1 fruit fly cellular context compared by ENCODE assay signal in the genomic region with DNA sequence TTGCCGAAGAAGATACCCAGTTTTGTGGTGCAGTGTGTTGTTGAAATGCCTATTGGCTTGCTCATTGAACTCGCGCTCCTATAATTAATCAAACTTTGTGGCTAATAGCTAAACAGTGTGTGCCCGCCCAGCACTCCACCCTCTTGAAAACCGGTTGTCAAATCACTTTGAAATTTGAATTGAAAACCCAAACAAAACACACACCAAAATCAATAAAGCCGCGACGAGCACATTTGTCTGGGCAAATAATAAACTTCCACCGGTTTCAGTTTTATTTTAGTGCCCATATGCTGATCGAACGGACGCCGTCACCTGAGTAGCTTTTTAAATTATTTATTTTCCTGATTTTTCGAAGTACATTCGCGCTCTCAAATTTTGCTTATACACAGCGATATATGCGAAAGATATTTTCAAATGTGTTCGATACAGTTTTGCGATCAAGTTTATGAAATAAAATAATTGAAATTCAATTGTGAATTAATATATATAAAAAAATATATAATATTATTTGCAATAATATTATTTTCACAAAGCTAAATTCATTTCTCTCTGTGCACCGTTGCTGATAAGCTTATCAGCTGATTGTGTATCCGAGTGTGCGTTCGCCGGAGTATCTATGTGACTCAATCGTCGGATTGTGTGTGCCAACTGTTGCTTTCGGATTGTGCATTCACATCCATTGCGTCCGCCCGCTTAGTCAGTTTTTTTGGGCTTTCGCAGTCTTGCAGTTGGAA.
TF ChIP-seq lines count a peak whose summit lies in the region.

No protein-coding gene starts in this region.

TF ChIP-seq in whole organism, embryonic, 481 proteins besides CTCF, POLR2A, EP300 and RAD21 (continued from another document and continues in another):
- peak; percentile 82 for TF ChIP-seq slbo (GFP tag; IDR thresholded peaks at IDR 0.05; lab: Robert Waterston, UW)
- TF ChIP-seq Camta (GFP tag; optimal IDR thresholded peaks at IDR 0.05; lab: Kevin White, UChicago) = peak; percentile 35
- TF ChIP-seq E2f1 (GFP tag; IDR thresholded peaks at IDR 0.05; lab: Robert Waterston, UW) = peak; percentile 82
- TF ChIP-seq CG1602 (GFP tag; optimal IDR thresholded peaks at IDR 0.05; lab: Kevin White, UChicago) = peak; percentile 59
- TF ChIP-seq CG13123 (GFP tag; optimal IDR thresholded peaks at IDR 0.05; lab: Kevin White, UChicago) = peak; percentile 45
- TF ChIP-seq disco-r (GFP tag; optimal IDR thresholded peaks at IDR 0.05; lab: Kevin White, UChicago) = peak; percentile 37
- TF ChIP-seq Hmr (GFP tag; optimal IDR thresholded peaks at IDR 0.05; lab: Kevin White, UChicago) = peak; percentile 87
- TF ChIP-seq Hand (GFP tag; optimal IDR thresholded peaks at IDR 0.05; lab: Kevin White, UChicago) = peak; percentile 48
- TF ChIP-seq Med (GFP tag; lab: Kevin White, UChicago) = peak; percentile 90
- peak; percentile 47 for TF ChIP-seq CG7271 (tag; optimal IDR thresholded peaks at IDR 0.05; lab: Kevin White, UChicago)
- no peak for TF ChIP-seq dati (GFP tag; IDR thresholded peaks at IDR 0.05; lab: Robert Waterston, UW)
- TF ChIP-seq CG18476 (GFP tag; optimal IDR thresholded peaks at IDR 0.05; lab: Kevin White, UChicago) = peak; percentile 58
- peak; percentile 58; the same call in 1 of the 2 replicates for TF ChIP-seq rib (GFP tag; IDR thresholded peaks at IDR 0.05; lab: Robert Waterston, UW)
- TF ChIP-seq CG9727 (GFP tag; optimal IDR thresholded peaks at IDR 0.05; lab: Kevin White, UChicago) = peak; percentile 84
- TF ChIP-seq az2 (GFP tag; optimal IDR thresholded peaks at IDR 0.05; lab: Kevin White, UChicago) = peak; percentile 61
- TF ChIP-seq CG6654 (GFP tag; optimal IDR thresholded peaks at IDR 0.05; lab: Kevin White, UChicago) = peak; percentile 12
- TF ChIP-seq CG2199 (GFP tag; IDR thresholded peaks at IDR 0.05; lab: Robert Waterston, UW) = 0 out of 3 replicates have a peak, but pooled peaks have one; percentile 54
- no peak for TF ChIP-seq eyg (GFP tag; optimal IDR thresholded peaks at IDR 0.05; lab: Kevin White, UChicago)
- peak; percentile 56; the same call in 1 of the 2 replicates for TF ChIP-seq CG6272 (GFP tag; IDR thresholded peaks at IDR 0.05; lab: Robert Waterston, UW)
- peak; percentile 69; the same call in 1 of the 3 replicates for TF ChIP-seq ken (GFP tag; IDR thresholded peaks at IDR 0.05; lab: Robert Waterston, UW)
- no peak for TF ChIP-seq CG9876 (GFP tag; optimal IDR thresholded peaks at IDR 0.05; lab: Kevin White, UChicago)
- TF ChIP-seq CG10321 (GFP tag; IDR thresholded peaks at IDR 0.05; lab: Robert Waterston, UW) = no peak; the same call in 1 of the 2 replicates
- TF ChIP-seq CG3726 (GFP tag; IDR thresholded peaks at IDR 0.05; lab: Robert Waterston, UW) = 0 out of 3 replicates have a peak, but pooled peaks have one; percentile 56
- TF ChIP-seq CG12744 (GFP tag; optimal IDR thresholded peaks at IDR 0.05; lab: Kevin White, UChicago) = no peak
- TF ChIP-seq CG3281 (GFP tag; optimal IDR thresholded peaks at IDR 0.05; lab: Kevin White, UChicago) = peak; percentile 82
- no peak for TF ChIP-seq CG31365 (tag; optimal IDR thresholded peaks at IDR 0.05; lab: Kevin White, UChicago)
- no peak; the same call in 2 of the 3 replicates for TF ChIP-seq Optix (GFP tag; IDR thresholded peaks at IDR 0.05; lab: Robert Waterston, UW)
- TF ChIP-seq Sin3A (optimal IDR thresholded peaks at IDR 0.05; lab: Kevin White, UChicago) = no peak
- peak; percentile 55 for TF ChIP-seq Adf1 (GFP tag; IDR thresholded peaks at IDR 0.05; lab: Robert Waterston, UW)
- no peak for TF ChIP-seq CG4282 (GFP tag; optimal IDR thresholded peaks at IDR 0.05; lab: Kevin White, UChicago)
- TF ChIP-seq Nf-YC (tag; optimal IDR thresholded peaks at IDR 0.05; lab: Kevin White, UChicago) = peak; percentile 73
- peak; percentile 64; the same call in 2 of the 3 replicates for TF ChIP-seq CG11093 (GFP tag; IDR thresholded peaks at IDR 0.05; lab: Robert Waterston, UW)
- TF ChIP-seq ara (GFP tag; IDR thresholded peaks at IDR 0.05; lab: Robert Waterston, UW) = peak; percentile 57; the same call in 1 of the 2 replicates
- peak; percentile 83 for TF ChIP-seq CG17328 (GFP tag; IDR thresholded peaks at IDR 0.05; lab: Robert Waterston, UW)
- peak; percentile 59 for TF ChIP-seq cas (GFP tag; IDR thresholded peaks at IDR 0.05; lab: Robert Waterston, UW)
- TF ChIP-seq phol (tag; optimal IDR thresholded peaks at IDR 0.05; lab: Kevin White, UChicago) = peak; percentile 82
- peak; percentile 46 for TF ChIP-seq YL-1 (GFP tag; optimal IDR thresholded peaks at IDR 0.05; lab: Kevin White, UChicago)
- TF ChIP-seq Atf6 (GFP tag; IDR thresholded peaks at IDR 0.05; lab: Robert Waterston, UW) = peak; percentile 70; the same call in 1 of the 2 replicates
- TF ChIP-seq CG18011 (GFP tag; optimal IDR thresholded peaks at IDR 0.05; lab: Kevin White, UChicago) = peak; percentile 32
- peak; percentile 21 for TF ChIP-seq Hsf (GFP tag; optimal IDR thresholded peaks at IDR 0.05; lab: Kevin White, UChicago)
- TF ChIP-seq zfh1 (GFP tag; IDR thresholded peaks at IDR 0.05; lab: Robert Waterston, UW) = peak; percentile 81
- TF ChIP-seq tio (GFP tag; optimal IDR thresholded peaks at IDR 0.05; lab: Kevin White, UChicago) = peak; percentile 56
- TF ChIP-seq bsh (GFP tag; optimal IDR thresholded peaks at IDR 0.05; lab: Kevin White, UChicago) = peak in 1 of 2 experiments; percentile 86
- no peak for TF ChIP-seq CG8478 (optimal IDR thresholded peaks at IDR 0.05; lab: Kevin White, UChicago)
- peak; percentile 44 for TF ChIP-seq CG10959 (GFP tag; IDR thresholded peaks at IDR 0.05; lab: Robert Waterston, UW)
- TF ChIP-seq CG11695 (GFP tag; IDR thresholded peaks at IDR 0.05; lab: Robert Waterston, UW) = peak; percentile 85
- TF ChIP-seq CG3163 (GFP tag; optimal IDR thresholded peaks at IDR 0.05; lab: Kevin White, UChicago) = peak; percentile 12
- TF ChIP-seq emc (GFP tag; optimal IDR thresholded peaks at IDR 0.05; lab: Kevin White, UChicago) = no peak
- no peak for TF ChIP-seq h (optimal IDR thresholded peaks at IDR 0.05; lab: Kevin White, UChicago)
- no peak for TF ChIP-seq CG7745 (tag; optimal IDR thresholded peaks at IDR 0.05; lab: Kevin White, UChicago)
- TF ChIP-seq Drgx (GFP tag; IDR thresholded peaks at IDR 0.05; lab: Robert Waterston, UW) = peak; percentile 57; the same call in 1 of the 2 replicates
- peak; percentile 54; the same call in 1 of the 2 replicates for TF ChIP-seq ssp (GFP tag; IDR thresholded peaks at IDR 0.05; lab: Robert Waterston, UW)
- TF ChIP-seq CG2678 (tag; optimal IDR thresholded peaks at IDR 0.05; lab: Kevin White, UChicago) = peak; percentile 91
- no peak for TF ChIP-seq CG3838 (GFP tag; optimal IDR thresholded peaks at IDR 0.05; lab: Kevin White, UChicago)
- peak; percentile 63 for TF ChIP-seq sd (tag; optimal IDR thresholded peaks at IDR 0.05; lab: Kevin White, UChicago)
- TF ChIP-seq Chrac-16 (GFP tag; optimal IDR thresholded peaks at IDR 0.05; lab: Kevin White, UChicago) = peak; percentile 49
- TF ChIP-seq CG32532 (GFP tag; IDR thresholded peaks at IDR 0.05; lab: Robert Waterston, UW) = peak; percentile 75
- no peak for TF ChIP-seq hkb (optimal IDR thresholded peaks at IDR 0.05; lab: Kevin White, UChicago)
- peak; percentile 85 for TF ChIP-seq hkb (GFP tag; IDR thresholded peaks at IDR 0.05; lab: Robert Waterston, UW)
- TF ChIP-seq CG17802 (tag; optimal IDR thresholded peaks at IDR 0.05; lab: Kevin White, UChicago) = no peak
- TF ChIP-seq CG33557 (GFP tag; optimal IDR thresholded peaks at IDR 0.05; lab: Kevin White, UChicago) = peak; percentile 29
- TF ChIP-seq CrebB (tag; optimal IDR thresholded peaks at IDR 0.05; lab: Kevin White, UChicago) = peak; percentile 19
- TF ChIP-seq CG1832 (GFP tag; optimal IDR thresholded peaks at IDR 0.05; lab: Kevin White, UChicago) = no peak
- peak; percentile 75 for TF ChIP-seq sisA (GFP tag; IDR thresholded peaks at IDR 0.05; lab: Robert Waterston, UW)
- TF ChIP-seq GATAe (GFP tag; conservative IDR thresholded peaks at IDR 0.05; lab: Robert Waterston, UW) = peak; percentile 90
- peak; percentile 8 for TF ChIP-seq CG4617 (GFP tag; optimal IDR thresholded peaks at IDR 0.05; lab: Kevin White, UChicago; ENCODE audit: borderline replicate concordance)
- peak; percentile 79 for TF ChIP-seq CG10147 (GFP tag; optimal IDR thresholded peaks at IDR 0.05; lab: Kevin White, UChicago)
- TF ChIP-seq CG34376 (GFP tag; optimal IDR thresholded peaks at IDR 0.05; lab: Kevin White, UChicago) = peak; percentile 58
- TF ChIP-seq sens (GFP tag; lab: Kevin White, UChicago) = peak; percentile 73
- peak; percentile 37 for TF ChIP-seq lilli (GFP tag; optimal IDR thresholded peaks at IDR 0.05; lab: Kevin White, UChicago)
- peak; percentile 47; the same call in 1 of the 2 replicates for TF ChIP-seq CG7372 (GFP tag; IDR thresholded peaks at IDR 0.05; lab: Robert Waterston, UW)
- peak; percentile 63; the same call in 1 of the 2 replicates for TF ChIP-seq CG14667 (GFP tag; IDR thresholded peaks at IDR 0.05; lab: Robert Waterston, UW)
- peak; percentile 64 for TF ChIP-seq nerfin-1 (tag; optimal IDR thresholded peaks at IDR 0.05; lab: Kevin White, UChicago)
- peak; percentile 29 for TF ChIP-seq CG15011 (GFP tag; optimal IDR thresholded peaks at IDR 0.05; lab: Kevin White, UChicago)
- peak; percentile 86 for TF ChIP-seq so (GFP tag; IDR thresholded peaks at IDR 0.05; lab: Robert Waterston, UW)
- TF ChIP-seq CG2120 (GFP tag; optimal IDR thresholded peaks at IDR 0.05; lab: Kevin White, UChicago) = peak; percentile 65
- peak; percentile 81 for TF ChIP-seq ase (GFP tag; IDR thresholded peaks at IDR 0.05; lab: Robert Waterston, UW)
- TF ChIP-seq lbe (GFP tag; optimal IDR thresholded peaks at IDR 0.05; lab: Kevin White, UChicago) = peak; percentile 48
- peak; percentile 46 for TF ChIP-seq CG13894 (tag; optimal IDR thresholded peaks at IDR 0.05; lab: Kevin White, UChicago)
- TF ChIP-seq Ets65A (GFP tag; lab: Kevin White, UChicago) = peak; percentile 38
- peak; percentile 77 for TF ChIP-seq CG10267 (tag; optimal IDR thresholded peaks at IDR 0.05; lab: Kevin White, UChicago)
- TF ChIP-seq CG4854 (GFP tag; optimal IDR thresholded peaks at IDR 0.05; lab: Kevin White, UChicago) = peak; percentile 11
- TF ChIP-seq E2f2 (GFP tag; IDR thresholded peaks at IDR 0.05; lab: Robert Waterston, UW) = peak; percentile 63; the same call in 1 of the 2 replicates
- TF ChIP-seq sob (GFP tag; IDR thresholded peaks at IDR 0.05; lab: Robert Waterston, UW) = peak; percentile 73
- peak; percentile 35 for TF ChIP-seq onecut (GFP tag; IDR thresholded peaks at IDR 0.05; lab: Robert Waterston, UW)
- no peak for TF ChIP-seq Elba2 (GFP tag; optimal IDR thresholded peaks at IDR 0.05; lab: Kevin White, UChicago)
- TF ChIP-seq Vsx1 (GFP tag; optimal IDR thresholded peaks at IDR 0.05; lab: Kevin White, UChicago) = peak; percentile 69
- no peak for TF ChIP-seq Lpt (GFP tag; optimal IDR thresholded peaks at IDR 0.05; lab: Kevin White, UChicago)
- TF ChIP-seq dysf (GFP tag; IDR thresholded peaks at IDR 0.05; lab: Robert Waterston, UW) = peak; percentile 84
- peak; percentile 53; the same call in 1 of the 2 replicates for TF ChIP-seq NFAT (GFP tag; IDR thresholded peaks at IDR 0.05; lab: Robert Waterston, UW)
- TF ChIP-seq CoRest (tag; optimal IDR thresholded peaks at IDR 0.05; lab: Kevin White, UChicago) = peak; percentile 87
- peak; percentile 81 for TF ChIP-seq Asciz (GFP tag; optimal IDR thresholded peaks at IDR 0.05; lab: Kevin White, UChicago)
- TF ChIP-seq gcm (GFP tag; optimal IDR thresholded peaks at IDR 0.05; lab: Kevin White, UChicago) = peak; percentile 75
- TF ChIP-seq salm (tag; optimal IDR thresholded peaks at IDR 0.05; lab: Kevin White, UChicago) = peak; percentile 71
- peak; percentile 62; the same call in 2 of the 3 replicates for TF ChIP-seq otp (GFP tag; IDR thresholded peaks at IDR 0.05; lab: Robert Waterston, UW)
- TF ChIP-seq Eip74EF (GFP tag; optimal IDR thresholded peaks at IDR 0.05; lab: Kevin White, UChicago) = peak in 1 of 2 experiments; percentile 84
- TF ChIP-seq CG33213 (GFP tag; optimal IDR thresholded peaks at IDR 0.05; lab: Kevin White, UChicago) = peak; percentile 7
- TF ChIP-seq HmgZ (tag; optimal IDR thresholded peaks at IDR 0.05; lab: Kevin White, UChicago) = peak; percentile 56
- peak; percentile 77 for TF ChIP-seq caup (GFP tag; optimal IDR thresholded peaks at IDR 0.05; lab: Kevin White, UChicago; ENCODE audit: severe bottlenecking)
- TF ChIP-seq HmgD (GFP tag; optimal IDR thresholded peaks at IDR 0.05; lab: Kevin White, UChicago) = no peak
- TF ChIP-seq Hr51 (GFP tag; optimal IDR thresholded peaks at IDR 0.05; lab: Kevin White, UChicago) = peak in 1 of 2 experiments; percentile 92
- TF ChIP-seq Ssrp (tag; optimal IDR thresholded peaks at IDR 0.05; lab: Kevin White, UChicago) = peak; percentile 70
- TF ChIP-seq D19B (GFP tag; optimal IDR thresholded peaks at IDR 0.05; lab: Kevin White, UChicago) = peak; percentile 68
- peak; percentile 84 for TF ChIP-seq CG14441 (GFP tag; IDR thresholded peaks at IDR 0.05; lab: Robert Waterston, UW)
- peak; percentile 37 for TF ChIP-seq CG31388 (GFP tag; optimal IDR thresholded peaks at IDR 0.05; lab: Kevin White, UChicago)
- no peak for TF ChIP-seq CG12071 (GFP tag; optimal IDR thresholded peaks at IDR 0.05; lab: Kevin White, UChicago)
- peak; percentile 41; the same call in 1 of the 2 replicates for TF ChIP-seq Nf-YA (GFP tag; IDR thresholded peaks at IDR 0.05; lab: Robert Waterston, UW)
- no peak for TF ChIP-seq pita (GFP tag; optimal IDR thresholded peaks at IDR 0.05; lab: Kevin White, UChicago)
- peak; percentile 73 for TF ChIP-seq seq (GFP tag; IDR thresholded peaks at IDR 0.05; lab: Robert Waterston, UW)
- peak; percentile 76 for TF ChIP-seq Six4 (GFP tag; optimal IDR thresholded peaks at IDR 0.05; lab: Kevin White, UChicago)
- peak; percentile 93 for TF ChIP-seq gem (tag; optimal IDR thresholded peaks at IDR 0.05; lab: Kevin White, UChicago)
- TF ChIP-seq Side (GFP tag; optimal IDR thresholded peaks at IDR 0.05; lab: Kevin White, UChicago) = no peak
- TF ChIP-seq NK7.1 (GFP tag; optimal IDR thresholded peaks at IDR 0.05; lab: Kevin White, UChicago) = peak; percentile 43
- TF ChIP-seq aop (GFP tag; IDR thresholded peaks at IDR 0.05; lab: Robert Waterston, UW) = no peak
- TF ChIP-seq gsb-n (tag; optimal IDR thresholded peaks at IDR 0.05; lab: Kevin White, UChicago) = peak; percentile 86
- peak; percentile 16 for TF ChIP-seq tup (GFP tag; optimal IDR thresholded peaks at IDR 0.05; lab: Kevin White, UChicago)
- no peak for TF ChIP-seq CG14965 (GFP tag; optimal IDR thresholded peaks at IDR 0.05; lab: Kevin White, UChicago; ENCODE audit: borderline replicate concordance)
- TF ChIP-seq CG4328 (GFP tag; optimal IDR thresholded peaks at IDR 0.05; lab: Kevin White, UChicago) = peak; percentile 75
- peak; percentile 72 for TF ChIP-seq CG32772 (GFP tag; IDR thresholded peaks at IDR 0.05; lab: Robert Waterston, UW)
- TF ChIP-seq Oli (tag; optimal IDR thresholded peaks at IDR 0.05; lab: Kevin White, UChicago) = peak; percentile 86
